Worm (Caenorhabditis elegans) whole organism, L3 larva: ENCODE measurements around the gene bath-20.

Experiments
- ama-1 ChIP-seq: fragments of 150-350 bp; optimal IDR thresholded peaks from 2 replicates; lab custom pipeline; 2018
- ceh-28 ChIP-seq: fragments of 150-350 bp; optimal IDR thresholded peaks from 2 replicates; lab custom pipeline; 2014; ENCODE audit warnings: missing biosample characterization, missing genetic modification reagents, missing genetic modification characterization
- nhr-12 ChIP-seq: fragments of 150-350 bp; optimal IDR thresholded peaks from 2 replicates; lab custom pipeline; 2014; ENCODE audit warnings: missing biosample characterization, missing genetic modification characterization
- nhr-76 ChIP-seq: fragments of 150-350 bp; sonication (generic microtip); optimal IDR thresholded peaks from 5 replicates; lab custom pipeline; 2014; ENCODE audit warnings: missing biosample characterization, missing genetic modification characterization
- pha-4 ChIP-seq: fragments of 150-350 bp; optimal IDR thresholded peaks from 2 replicates; lab custom pipeline; 2014; ENCODE audit warnings: missing biosample characterization, missing genetic modification reagents, missing genetic modification characterization
- snpc-4 ChIP-seq: fragments of 150-350 bp; optimal IDR thresholded peaks from 2 replicates; lab custom pipeline; 2014; ENCODE audit warnings: missing biosample characterization, missing genetic modification characterization
- ztf-11 ChIP-seq: fragments of 150-350 bp; optimal IDR thresholded peaks from 2 replicates; lab custom pipeline; 2014; ENCODE audit warnings: missing biosample characterization, missing genetic modification characterization

DNA sequence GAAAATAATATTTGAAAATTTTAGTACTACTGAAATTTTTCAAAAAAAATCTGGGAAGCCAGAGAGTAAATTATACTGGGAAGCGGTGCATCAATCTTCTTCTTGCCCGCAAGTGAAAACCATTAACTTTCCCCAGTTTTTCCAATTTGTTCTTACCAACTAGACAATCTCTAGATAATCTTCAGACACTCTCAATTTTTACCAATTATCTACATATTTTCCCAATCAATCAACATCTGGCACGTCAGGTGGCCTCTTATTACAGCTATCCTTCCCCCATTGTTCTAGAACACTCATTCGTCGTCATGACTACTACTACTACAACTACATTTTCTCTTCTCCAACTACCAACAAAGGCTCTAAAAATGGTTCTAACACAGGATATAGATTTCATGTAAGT is 22.1 kb upstream of the bath-20 start, which contains the start of gene fbxb-6:
- no peak for TF ChIP-seq ceh-28 (tag; lab: Kevin White, UChicago)
- no peak for TF ChIP-seq nhr-76
- TF ChIP-seq ama-1, result no peak
- TF ChIP-seq nhr-12 (tag; lab: Kevin White, UChicago), result no peak
- no peak for TF ChIP-seq ztf-11 (tag; lab: Kevin White, UChicago)
- no peak for TF ChIP-seq pha-4 (tag; lab: Kevin White, UChicago)
- TF ChIP-seq snpc-4 (tag; lab: Kevin White, UChicago), result no peak
